Worm (Caenorhabditis elegans): ENCODE results near the gene F52B10.3.

ce11 chrX:2907296-2907873 is 9.2 kb upstream of the F52B10.3 start:
- TF ChIP-seq lin-39 (tag; optimal IDR thresholded peaks at IDR 0.05) (no peak), mdl-1 (tag; optimal IDR thresholded peaks at IDR 0.05) (no peak), nhr-237 (tag; optimal IDR thresholded peaks at IDR 0.05) (no peak), zag-1 (tag; optimal IDR thresholded peaks at IDR 0.05) (no peak), ama-1 (optimal IDR thresholded peaks at IDR 0.05) (no peak)

All from whole organism, L3 larva.